Fruit fly (Drosophila melanogaster) Kc167 (cell line): ENCODE data around the gene gfzf.

ENCODE experiments used
- Myc ChIP-seq: fragments of >200 bp; optimal IDR thresholded peaks from 2 replicates; lab custom pipeline; 2017; ENCODE audit warnings: missing external identifiers
- Sin3A ChIP-seq: fragments of >200 bp; optimal IDR thresholded peaks from 2 replicates; lab custom pipeline; 2018; ENCODE audit warnings: missing external identifiers
- h ChIP-seq: fragments of >200 bp; optimal IDR thresholded peaks from 3 replicates; lab custom pipeline; 2018; ENCODE audit warnings: missing external identifiers
- insv ChIP-seq: fragments of >200 bp; optimal IDR thresholded peaks from 3 replicates; lab custom pipeline; 2018; ENCODE audit warnings: missing external identifiers
- psq ChIP-seq: fragments of >200 bp; optimal IDR thresholded peaks from 2 replicates; lab custom pipeline; 2017; ENCODE audit warnings: missing external identifiers
- ttk ChIP-seq: sonication (Bioruptor generic); optimal IDR thresholded peaks from 2 replicates; lab custom pipeline; 2017; ENCODE audit warnings: missing external identifiers

gfzf gene

dm6 chr3R:7162356-7163289, 11.9 kb upstream of the gfzf start, which contains the start of gene sas:
Gene sas, plus strand, starts transcription at chr3R:7162808.
- TF ChIP-seq Sin3A (lab: Kevin White, UChicago) (no peak), psq (lab: Kevin White, UChicago) (no peak), insv (no peak), h (lab: Kevin White, UChicago) (no peak), Myc (lab: Kevin White, UChicago) (no peak), ttk (lab: Kevin White, UChicago) (no peak)

- TF ChIP-seq Myc (lab: Kevin White, UChicago) (no peak), ttk (lab: Kevin White, UChicago) (no peak)
Measured at dm6 chr3R:7159615-7160014, 8.8 kb upstream of the gfzf start.

- no peak for TF ChIP-seq Sin3A (lab: Kevin White, UChicago)
- TF ChIP-seq insv: no peak
- TF ChIP-seq Myc (lab: Kevin White, UChicago): no peak
- no peak for TF ChIP-seq h (lab: Kevin White, UChicago)
- no peak for TF ChIP-seq psq (lab: Kevin White, UChicago)
- TF ChIP-seq ttk (lab: Kevin White, UChicago): no peak
Measured at dm6 chr3R:7157102-7157501, 6.3 kb upstream of the gfzf start.

- TF ChIP-seq Myc (lab: Kevin White, UChicago) (no peak), insv (no peak), psq (lab: Kevin White, UChicago) (no peak), h (lab: Kevin White, UChicago) (no peak), ttk (lab: Kevin White, UChicago) (no peak), Sin3A (lab: Kevin White, UChicago) (no peak)
Measured at dm6 chr3R:7154586-7155357, 4.0 kb upstream of the gfzf start, which contains the start of gene MAGE. Gene MAGE, minus strand, starts transcription at chr3R:7155180.

- TF ChIP-seq h (lab: Kevin White, UChicago): no peak
- TF ChIP-seq Myc (lab: Kevin White, UChicago): no peak
- no peak for TF ChIP-seq insv
- no peak for TF ChIP-seq Sin3A (lab: Kevin White, UChicago)
- no peak for TF ChIP-seq psq (lab: Kevin White, UChicago)
- no peak for TF ChIP-seq ttk (lab: Kevin White, UChicago)
Measured at dm6 chr3R:7144245-7144904, 6.4 kb downstream of the gfzf start, which contains the start of the genes CG14610 and CG2656. Gene CG14610, minus strand, starts transcription at chr3R:7144295. Gene CG2656, plus strand, starts transcription at chr3R:7144724.

dm6 chr3R:7142580-7142979, 8.2 kb downstream of the gfzf start:
- TF ChIP-seq Sin3A (lab: Kevin White, UChicago) (no peak), insv (no peak), ttk (lab: Kevin White, UChicago) (no peak), psq (lab: Kevin White, UChicago) (no peak), h (lab: Kevin White, UChicago) (no peak), Myc (lab: Kevin White, UChicago) (no peak)

dm6 chr3R:7139188-7140038, 11.4 kb downstream of the gfzf start:
- no peak for TF ChIP-seq ttk (lab: Kevin White, UChicago)
- no peak for TF ChIP-seq insv
- TF ChIP-seq h (lab: Kevin White, UChicago): no peak
- no peak for TF ChIP-seq Myc (lab: Kevin White, UChicago)
- no peak for TF ChIP-seq Sin3A (lab: Kevin White, UChicago)
- TF ChIP-seq psq (lab: Kevin White, UChicago): no peak

- no peak for TF ChIP-seq Myc (lab: Kevin White, UChicago)
- no peak for TF ChIP-seq insv
- TF ChIP-seq h (lab: Kevin White, UChicago): no peak
- TF ChIP-seq Sin3A (lab: Kevin White, UChicago): no peak
- TF ChIP-seq psq (lab: Kevin White, UChicago): no peak
Measured at dm6 chr3R:7138058-7138457, 12.7 kb downstream of the gfzf start.

- TF ChIP-seq ttk (lab: Kevin White, UChicago): no peak
- TF ChIP-seq insv: no peak
- no peak for TF ChIP-seq psq (lab: Kevin White, UChicago)
- TF ChIP-seq h (lab: Kevin White, UChicago): no peak
- TF ChIP-seq Myc (lab: Kevin White, UChicago): no peak
- no peak for TF ChIP-seq Sin3A (lab: Kevin White, UChicago)
Measured at dm6 chr3R:7137207-7137606, 13.6 kb downstream of the gfzf start.

dm6 chr3R:7135881-7136280, 14.9 kb downstream of the gfzf start, which contains the start of gene Fer1:
Gene Fer1, plus strand, starts transcription at chr3R:7136206.
- TF ChIP-seq Sin3A (lab: Kevin White, UChicago) (no peak), h (lab: Kevin White, UChicago) (no peak), psq (lab: Kevin White, UChicago) (no peak), ttk (lab: Kevin White, UChicago) (no peak), Myc (lab: Kevin White, UChicago) (no peak), insv (no peak)
